Worm (Caenorhabditis elegans) whole organism, L4/young adult: ENCODE measurements around the gene spe-26.

Experiments
- W03F9.2 ChIP-seq: fragments of 150-350 bp; optimal IDR thresholded peaks from 2 replicates; lab custom pipeline; 2014; ENCODE audit warnings: missing biosample characterization, missing genetic modification characterization
- dao-5 ChIP-seq: sonication (generic microtip); optimal IDR thresholded peaks from 2 replicates; lab custom pipeline; 2016; ENCODE audit warnings: missing genotype, missing genetic modification characterization, moderate library complexity, missing compliant biosample characterization
- him-1 ChIP-seq: sonication (generic microtip); optimal IDR thresholded peaks from 2 replicates; lab custom pipeline; 2016; ENCODE audit warnings: missing genotype, missing genetic modification reagents, missing genetic modification characterization, missing compliant biosample characterization

- TF ChIP-seq W03F9.2 (no peak), dao-5 (tag; lab: Kevin White, UChicago) (no peak), him-1 (tag; lab: Kevin White, UChicago) (no peak)
Observed at ce11 chrIV:10409377-10409776, 17.6 kb upstream of the spe-26 start, which contains the start of gene rfk-1.
